Fruit fly (Drosophila melanogaster): Measurements from ENCODE around the gene Ugt37B1.
A peak's percentile ranks its signal among the peaks of the same experiment; 100 is the strongest.

Ugt37B1 gene

dm6 chr2L:6253005-6253353 lies 28.1 kb downstream of the Ugt37B1 start, which contains the start of gene Ddr:
Gene Ddr (plus strand): TSS chr2L:6253123.
- TF ChIP-seq ss (GFP tag; optimal IDR thresholded peaks at IDR 0.05), result no peak
- no peak for TF ChIP-seq eg (GFP tag; IDR thresholded peaks at IDR 0.05)
- TF ChIP-seq CG1621 (tag; optimal IDR thresholded peaks at IDR 0.05), result no peak
- TF ChIP-seq Hr39 (GFP tag; optimal IDR thresholded peaks at IDR 0.05), result no peak
- TF ChIP-seq CG6163 (GFP tag; IDR thresholded peaks at IDR 0.05), result 0 out of 3 replicates have a peak, but pooled peaks have one; percentile 44

- TF ChIP-seq Lpt (GFP tag; optimal IDR thresholded peaks at IDR 0.05) (no peak), CG31627 (GFP tag; optimal IDR thresholded peaks at IDR 0.05) (no peak), svp (GFP tag) (peak; percentile 65), vri (GFP tag; optimal IDR thresholded peaks at IDR 0.05) (peak; percentile 50)
Observed at dm6 chr2L:6255488-6255887, 30.6 kb downstream of the Ugt37B1 start, which contains the start of gene AANATL2. Gene AANATL2 (plus strand): TSS chr2L:6255859.

- no peak for TF ChIP-seq CG31627 (GFP tag; optimal IDR thresholded peaks at IDR 0.05)
- TF ChIP-seq CG3032 (tag; optimal IDR thresholded peaks at IDR 0.05), result no peak
- TF ChIP-seq Sox102F (GFP tag; optimal IDR thresholded peaks at IDR 0.05), result no peak
- TF ChIP-seq Eip93F (GFP tag; optimal IDR thresholded peaks at IDR 0.05), result no peak
- TF ChIP-seq dsx (GFP tag; optimal IDR thresholded peaks at IDR 0.05; ENCODE audit: poor library complexity, severe bottlenecking), result peak; percentile 60
- no peak for TF ChIP-seq CG3919 (GFP tag; optimal IDR thresholded peaks at IDR 0.05)
- TF ChIP-seq eg (GFP tag; IDR thresholded peaks at IDR 0.05), result no peak
- peak; percentile 8 for TF ChIP-seq Eip78C (GFP tag)
- TF ChIP-seq CG16779 (tag; optimal IDR thresholded peaks at IDR 0.05), result no peak
- no peak for TF ChIP-seq pdm3 (GFP tag; optimal IDR thresholded peaks at IDR 0.05)
- TF ChIP-seq Ets21C (GFP tag; optimal IDR thresholded peaks at IDR 0.05), result no peak
Observed at dm6 chr2L:6259629-6260028, 34.8 kb downstream of the Ugt37B1 start.

- TF ChIP-seq dsx (GFP tag; optimal IDR thresholded peaks at IDR 0.05; ENCODE audit: poor library complexity, severe bottlenecking), result no peak
- TF ChIP-seq CG8632 (GFP tag; optimal IDR thresholded peaks at IDR 0.05), result no peak
- TF ChIP-seq CG6792 (GFP tag; optimal IDR thresholded peaks at IDR 0.05), result no peak
- TF ChIP-seq Ets21C (GFP tag; optimal IDR thresholded peaks at IDR 0.05), result no peak
- TF ChIP-seq dac (GFP tag; optimal IDR thresholded peaks at IDR 0.05), result no peak
- TF ChIP-seq CG7368 (GFP tag; optimal IDR thresholded peaks at IDR 0.05), result no peak
- no peak for TF ChIP-seq cyc (GFP tag; optimal IDR thresholded peaks at IDR 0.05)
- TF ChIP-seq eg (GFP tag; IDR thresholded peaks at IDR 0.05), result no peak
- TF ChIP-seq CG6163 (GFP tag; IDR thresholded peaks at IDR 0.05), result no peak
- TF ChIP-seq topi (GFP tag; optimal IDR thresholded peaks at IDR 0.05), result no peak
- TF ChIP-seq CG11762 (GFP tag; optimal IDR thresholded peaks at IDR 0.05; ENCODE audit: insufficient read depth), result no peak
- no peak for TF ChIP-seq vri (GFP tag; optimal IDR thresholded peaks at IDR 0.05)
- no peak for TF ChIP-seq CG34406 (GFP tag; optimal IDR thresholded peaks at IDR 0.05)
- no peak for TF ChIP-seq CG16779 (tag; optimal IDR thresholded peaks at IDR 0.05)
- TF ChIP-seq CG10669 (GFP tag; optimal IDR thresholded peaks at IDR 0.05), result no peak
Observed at dm6 chr2L:6264390-6264789, 39.5 kb downstream of the Ugt37B1 start, which contains the start of gene CG13983. Gene CG13983 (minus strand): TSS chr2L:6264490.

- TF ChIP-seq svp (GFP tag) (no peak), Hr38 (GFP tag; optimal IDR thresholded peaks at IDR 0.05) (no peak), eg (GFP tag; IDR thresholded peaks at IDR 0.05) (peak; percentile 65), CG8119 (GFP tag; IDR thresholded peaks at IDR 0.05) (peak; percentile 68; the same call in 2 of the 3 replicates), CG15336 (GFP tag; IDR thresholded peaks at IDR 0.05) (peak; percentile 46), CG3919 (GFP tag; optimal IDR thresholded peaks at IDR 0.05) (no peak), CG6276 (GFP tag; optimal IDR thresholded peaks at IDR 0.05) (peak; percentile 72), Lpt (GFP tag; optimal IDR thresholded peaks at IDR 0.05) (peak; percentile 32), CG6163 (GFP tag; IDR thresholded peaks at IDR 0.05) (0 out of 3 replicates have a peak, but pooled peaks have one; percentile 36), CG32006 (GFP tag; optimal IDR thresholded peaks at IDR 0.05) (peak; percentile 24)
Observed at dm6 chr2L:6271384-6271783, 46.5 kb downstream of the Ugt37B1 start.
